Fruit fly (Drosophila melanogaster) whole organism, embryonic: ENCODE results near the gene CG6216.
A peak's percentile ranks its signal among the peaks of the same experiment; 100 is the strongest.

Experiments used
- Atf3 ChIP-seq: fragments of 200-800 bp; sonication (Bioruptor generic); optimal IDR thresholded peaks from 3 replicates; lab custom pipeline; 2016; ENCODE audit warnings: missing biosample characterization, missing genetic modification characterization
- B-H1 ChIP-seq: fragments of 200-800 bp; sonication (Bioruptor generic); IDR thresholded peaks from 3 replicates; pipeline ENCODE4 v1.3.6; 2022; ENCODE audit warnings: missing biosample characterization, missing genetic modification characterization
- BEAF-32 ChIP-seq: fragments of 200-800 bp; sonication (Bioruptor generic); optimal IDR thresholded peaks from 3 replicates; lab custom pipeline; 2017; ENCODE audit warnings: missing biosample characterization, missing genetic modification characterization, mild to moderate bottlenecking, moderate library complexity, missing genetic modification reagents
- Bdp1 ChIP-seq: fragments of 200-800 bp; sonication (Bioruptor generic); optimal IDR thresholded peaks from 3 replicates; lab custom pipeline; 2016; ENCODE audit warnings: missing biosample characterization, missing genetic modification characterization
- CG10274 ChIP-seq: fragments of 200-800 bp; sonication (Bioruptor generic); optimal IDR thresholded peaks from 3 replicates; lab custom pipeline; 2017; ENCODE audit warnings: missing biosample characterization, mild to moderate bottlenecking, missing genetic modification characterization
- CG11695 ChIP-seq: fragments of 200-800 bp; sonication (Bioruptor generic); IDR thresholded peaks from 3 replicates; pipeline ENCODE4 v1.3.6; 2022; ENCODE audit warnings: missing biosample characterization, missing genetic modification characterization
- CG12104 ChIP-seq: fragments of 200-800 bp; sonication (Bioruptor generic); optimal IDR thresholded peaks from 3 replicates; lab custom pipeline; 2016; ENCODE audit warnings: missing biosample characterization, missing genetic modification characterization
- CG1233 ChIP-seq: fragments of 200-800 bp; sonication (Bioruptor generic); optimal IDR thresholded peaks from 4 replicates; lab custom pipeline; 2018; ENCODE audit warnings: missing biosample characterization, mild to moderate bottlenecking, missing genetic modification characterization
- CG12769 ChIP-seq: fragments of 200-800 bp; sonication (Bioruptor generic); optimal IDR thresholded peaks from 2 replicates; lab custom pipeline; 2019; ENCODE audit warnings: missing biosample characterization, mild to moderate bottlenecking, missing genetic modification characterization, moderate library complexity
- CG14860 ChIP-seq: fragments of 200-800 bp; sonication (Bioruptor generic); IDR thresholded peaks from 3 replicates; pipeline ENCODE4 v1.3.6; 2022; ENCODE audit warnings: missing biosample characterization, missing genetic modification characterization; ENCODE audit not compliant: partially characterized antibody
- CG14965 ChIP-seq: fragments of 200-800 bp; sonication (Bioruptor generic); optimal IDR thresholded peaks from 2 replicates; lab custom pipeline; 2016; ENCODE audit warnings: missing biosample characterization, missing genetic modification characterization, borderline replicate concordance
- CG1647 ChIP-seq: fragments of 200-800 bp; sonication (Bioruptor generic); optimal IDR thresholded peaks from 3 replicates; lab custom pipeline; 2016; ENCODE audit warnings: missing biosample characterization, missing genetic modification characterization
- CG17359 ChIP-seq: fragments of 200-800 bp; sonication (Bioruptor generic); optimal IDR thresholded peaks from 3 replicates; lab custom pipeline; 2018; ENCODE audit warnings: missing biosample characterization, mild to moderate bottlenecking, missing genetic modification characterization, moderate library complexity
- CG18599 ChIP-seq: fragments of 200-800 bp; sonication (Bioruptor generic); optimal IDR thresholded peaks from 3 replicates; lab custom pipeline; 2017; ENCODE audit warnings: missing biosample characterization, missing genetic modification characterization, mild to moderate bottlenecking, moderate library complexity, missing genetic modification reagents
- CG18764 ChIP-seq: fragments of 200-800 bp; sonication (Bioruptor generic); optimal IDR thresholded peaks from 3 replicates; lab custom pipeline; 2016; ENCODE audit warnings: missing biosample characterization, missing genetic modification characterization
- CG2199 ChIP-seq: fragments of 200-800 bp; sonication (Bioruptor generic); IDR thresholded peaks from 3 replicates; pipeline ENCODE4 v1.3.6; 2022; ENCODE audit warnings: missing biosample characterization, missing genetic modification characterization
- CG33557 ChIP-seq: fragments of 200-800 bp; sonication (Bioruptor generic); optimal IDR thresholded peaks from 2 replicates; lab custom pipeline; 2019; ENCODE audit warnings: missing biosample characterization, mild to moderate bottlenecking, missing genetic modification characterization, moderate library complexity
- CG34224 ChIP-seq: fragments of 200-800 bp; sonication (Bioruptor generic); IDR thresholded peaks from 3 replicates; pipeline ENCODE4 v1.3.6; 2022; ENCODE audit warnings: missing biosample characterization, missing genetic modification characterization; ENCODE audit not compliant: partially characterized antibody
- CG42726 ChIP-seq: fragments of 200-800 bp; sonication (Bioruptor generic); IDR thresholded peaks from 2 replicates; pipeline ENCODE4 v1.3.6; 2022; ENCODE audit warnings: missing biosample characterization, missing genetic modification characterization; ENCODE audit not compliant: partially characterized antibody
- CG4328 ChIP-seq: fragments of 200-800 bp; sonication (Bioruptor generic); optimal IDR thresholded peaks from 3 replicates; lab custom pipeline; 2017; ENCODE audit warnings: missing biosample characterization, missing genetic modification reagents, missing genetic modification characterization
- CG6175 ChIP-seq: fragments of 200-800 bp; sonication (Bioruptor generic); IDR thresholded peaks from 3 replicates; pipeline ENCODE4 v1.3.6; 2022; ENCODE audit warnings: missing biosample characterization, missing genetic modification characterization
- CG7928 ChIP-seq: fragments of 200-800 bp; sonication (Bioruptor generic); optimal IDR thresholded peaks from 2 replicates; lab custom pipeline; 2017; ENCODE audit warnings: missing biosample characterization, mild to moderate bottlenecking, missing genetic modification characterization
- CG7987 ChIP-seq: fragments of 200-800 bp; sonication (Bioruptor generic); optimal IDR thresholded peaks from 2 replicates; lab custom pipeline; 2018; ENCODE audit warnings: missing biosample characterization, mild to moderate bottlenecking, missing genetic modification characterization, moderate library complexity
- CG8290 ChIP-seq, 3 experiments: fragments of 200-800 bp; sonication (Bioruptor generic); optimal IDR thresholded peaks; 2 replicates each; lab custom pipeline; 2016 to 2019; ENCODE audit warnings: missing biosample characterization in 3 of 3, missing genetic modification characterization in 3 of 3, mild to moderate bottlenecking in 2 of 3, moderate library complexity in 1 of 3
- Dref ChIP-seq: fragments of 200-800 bp; sonication (Bioruptor generic); IDR thresholded peaks from 2 replicates; pipeline ENCODE4 v1.3.6; 2022; ENCODE audit warnings: missing biosample characterization, missing genetic modification characterization
- Fer1 ChIP-seq: fragments of 200-800 bp; sonication (Bioruptor generic); optimal IDR thresholded peaks from 2 replicates; lab custom pipeline; 2017; ENCODE audit warnings: missing biosample characterization, mild to moderate bottlenecking, missing genetic modification characterization
- Gsc ChIP-seq: fragments of 200-800 bp; sonication (Bioruptor generic); IDR thresholded peaks from 2 replicates; pipeline ENCODE4 v1.3.6; 2022; ENCODE audit warnings: missing biosample characterization, missing genetic modification characterization
- HHEX ChIP-seq: fragments of 200-800 bp; sonication (Bioruptor generic); optimal IDR thresholded peaks from 3 replicates; lab custom pipeline; 2017; ENCODE audit warnings: missing biosample characterization, mild to moderate bottlenecking, missing genetic modification characterization, missing genetic modification reagents
- Hmx ChIP-seq: fragments of 200-800 bp; sonication (Bioruptor generic); optimal IDR thresholded peaks from 2 replicates; lab custom pipeline; 2016; ENCODE audit warnings: missing biosample characterization, missing genetic modification characterization
- Lpt ChIP-seq: fragments of >200 bp; optimal IDR thresholded peaks from 2 replicates; lab custom pipeline; 2018; ENCODE audit warnings: missing biosample characterization, missing genetic modification characterization
- Med ChIP-seq: fragments of 200-800 bp; sonication (Bioruptor generic); peaks from one replicate; lab custom pipeline; 2016; ENCODE audit warnings: missing biosample characterization, missing genetic modification characterization, mild to moderate bottlenecking, inconsistent platforms, moderate library complexity
- Mes4 ChIP-seq: fragments of 200-800 bp; sonication (Bioruptor generic); optimal IDR thresholded peaks from 2 replicates; lab custom pipeline; 2016; ENCODE audit warnings: missing biosample characterization, missing genetic modification characterization
- Mrtf ChIP-seq: fragments of 200-800 bp; sonication (Bioruptor generic); IDR thresholded peaks from 3 replicates; pipeline ENCODE4 v1.3.6; 2022; ENCODE audit warnings: missing biosample characterization, missing genetic modification characterization
- NfI ChIP-seq: fragments of 200-800 bp; sonication (Bioruptor generic); optimal IDR thresholded peaks from 3 replicates; lab custom pipeline; 2018; ENCODE audit warnings: missing biosample characterization, mild to moderate bottlenecking, missing genetic modification characterization, moderate library complexity
- ac ChIP-seq: fragments of 200-800 bp; sonication (Bioruptor generic); optimal IDR thresholded peaks from 3 replicates; lab custom pipeline; 2017; ENCODE audit warnings: missing biosample characterization, mild to moderate bottlenecking, missing genetic modification characterization
- az2 ChIP-seq: fragments of 200-800 bp; sonication (Bioruptor generic); optimal IDR thresholded peaks from 3 replicates; lab custom pipeline; 2016; ENCODE audit warnings: missing biosample characterization, missing genetic modification characterization
- dm ChIP-seq: fragments of 200-800 bp; sonication (Bioruptor generic); optimal IDR thresholded peaks from 3 replicates; lab custom pipeline; 2016; ENCODE audit warnings: missing biosample characterization, missing genetic modification characterization
- fd3F ChIP-seq: fragments of 200-800 bp; sonication (Bioruptor generic); optimal IDR thresholded peaks from 2 replicates; lab custom pipeline; 2018; ENCODE audit warnings: missing biosample characterization, mild to moderate bottlenecking, missing genetic modification characterization, moderate library complexity
- fu2 ChIP-seq: fragments of 200-800 bp; sonication (Bioruptor generic); optimal IDR thresholded peaks from 2 replicates; lab custom pipeline; 2016; ENCODE audit warnings: missing biosample characterization, missing genetic modification characterization
- gsb-n ChIP-seq: fragments of 200-800 bp; sonication (Bioruptor generic); optimal IDR thresholded peaks from 3 replicates; lab custom pipeline; 2018; ENCODE audit warnings: missing biosample characterization, mild to moderate bottlenecking, missing genetic modification characterization
- inv ChIP-seq: fragments of 200-800 bp; sonication (Bioruptor generic); IDR thresholded peaks from 2 replicates; pipeline ENCODE4 v1.3.6; 2022; ENCODE audit warnings: missing biosample characterization, missing genetic modification characterization; ENCODE audit not compliant: partially characterized antibody
- lab ChIP-seq: fragments of 200-800 bp; sonication (Bioruptor generic); optimal IDR thresholded peaks from 3 replicates; lab custom pipeline; 2017; ENCODE audit warnings: missing biosample characterization, missing genetic modification characterization, mild to moderate bottlenecking, moderate library complexity, missing genetic modification reagents
- mld ChIP-seq: fragments of 200-800 bp; sonication (Bioruptor generic); IDR thresholded peaks from 3 replicates; pipeline ENCODE4 v1.3.6; 2022; ENCODE audit warnings: missing biosample characterization, missing genetic modification characterization; ENCODE audit not compliant: partially characterized antibody
- psq ChIP-seq: fragments of 200-800 bp; sonication (Bioruptor generic); optimal IDR thresholded peaks from 2 replicates; lab custom pipeline; 2017; ENCODE audit warnings: missing biosample characterization, missing genetic modification characterization
- sens ChIP-seq: fragments of 200-800 bp; sonication (Bioruptor generic); peaks from one replicate; lab custom pipeline; 2016; ENCODE audit warnings: missing biosample characterization, missing genetic modification characterization
- tna ChIP-seq: fragments of 200-800 bp; sonication (Bioruptor generic); IDR thresholded peaks from 2 replicates; pipeline ENCODE4 v1.3.6; 2022; ENCODE audit warnings: missing biosample characterization, missing genetic modification characterization; ENCODE audit not compliant: partially characterized antibody
- ttk ChIP-seq: fragments of 200-800 bp; sonication (Bioruptor generic); IDR thresholded peaks from 2 replicates; pipeline ENCODE4 v2.1.2; 2022; ENCODE audit warnings: missing biosample characterization, missing genetic modification characterization
- unpg ChIP-seq: fragments of 200-800 bp; sonication (Bioruptor generic); optimal IDR thresholded peaks from 3 replicates; lab custom pipeline; 2018; ENCODE audit warnings: missing biosample characterization, mild to moderate bottlenecking, missing genetic modification characterization, moderate library complexity
- usp ChIP-seq: fragments of >200 bp; optimal IDR thresholded peaks from 2 replicates; lab custom pipeline; 2017; ENCODE audit warnings: missing biosample characterization, missing genetic modification characterization
- vfl ChIP-seq: fragments of 200-800 bp; sonication (Bioruptor generic); optimal IDR thresholded peaks from 2 replicates; lab custom pipeline; 2016; ENCODE audit warnings: missing biosample characterization, missing genetic modification characterization
- z ChIP-seq: fragments of 200-800 bp; sonication (Bioruptor generic); IDR thresholded peaks from 3 replicates; pipeline ENCODE4 v1.3.6; 2022; ENCODE audit warnings: missing biosample characterization, missing genetic modification characterization

CG6216 gene

dm6 chr3L:11190022-11190421 is 39.4 kb upstream of the CG6216 start (continued):
- TF ChIP-seq Hmx (no peak), NfI (no peak), Mes4 (no peak), gsb-n (tag; lab: Kevin White, UChicago) (no peak), usp (GFP tag; lab: Kevin White, UChicago) (no peak), Dref (GFP tag; lab: Robert Waterston, UW) (no peak), tna (GFP tag; lab: Robert Waterston, UW) (no peak), CG14860 (GFP tag; lab: Robert Waterston, UW) (no peak), CG6175 (no peak), CG8290 (GFP tag; optimal IDR thresholded peaks at IDR 0.05; lab: Kevin White, UChicago) (no peak), CG8290 (tag; optimal IDR thresholded peaks at IDR 0.05; lab: Kevin White, UChicago) (peak in 1 of 2 experiments; percentile 42), B-H1 (GFP tag; lab: Robert Waterston, UW) (no peak), mld (GFP tag; lab: Robert Waterston, UW) (no peak), az2 (GFP tag; lab: Kevin White, UChicago) (no peak), z (GFP tag; lab: Robert Waterston, UW) (no peak), CG14965 (GFP tag; lab: Kevin White, UChicago) (no peak), Gsc (GFP tag; lab: Robert Waterston, UW) (no peak), vfl (GFP tag; lab: Kevin White, UChicago) (no peak), psq (GFP tag; lab: Kevin White, UChicago) (no peak), Atf3 (no peak), lab (GFP tag; lab: Kevin White, UChicago) (peak; percentile 56), HHEX (peak; percentile 2), CG34224 (GFP tag; lab: Robert Waterston, UW) (no peak), CG4328 (GFP tag; lab: Kevin White, UChicago) (no peak), fu2 (GFP tag; lab: Kevin White, UChicago) (no peak), ac (GFP tag; lab: Kevin White, UChicago) (no peak), BEAF-32 (GFP tag; lab: Kevin White, UChicago) (no peak), CG18599 (GFP tag; lab: Kevin White, UChicago) (peak; percentile 12), CG10274 (no peak), Med (peak; percentile 55), unpg (GFP tag; lab: Kevin White, UChicago) (no peak), CG18764 (no peak), CG17359 (no peak), CG33557 (GFP tag; lab: Kevin White, UChicago) (no peak), sens (GFP tag; lab: Kevin White, UChicago) (peak; percentile 46), Fer1 (GFP tag; lab: Kevin White, UChicago) (peak; percentile 31), Bdp1 (no peak), Mrtf (GFP tag; lab: Robert Waterston, UW) (no peak), CG7987 (no peak), CG7928 (no peak), CG12104 (no peak), CG11695 (GFP tag; lab: Robert Waterston, UW) (no peak), dm (GFP tag; lab: Kevin White, UChicago) (no peak), CG2199 (GFP tag; lab: Robert Waterston, UW) (no peak), CG1647 (GFP tag; lab: Kevin White, UChicago) (no peak), ttk (GFP tag; lab: Robert Waterston, UW) (no peak), Lpt (no peak), CG12769 (tag; lab: Kevin White, UChicago) (peak; percentile 26), CG1233 (no peak), inv (GFP tag; lab: Robert Waterston, UW) (no peak), CG42726 (GFP tag; lab: Robert Waterston, UW) (no peak), fd3F (GFP tag; lab: Kevin White, UChicago) (no peak)
